Worm (Caenorhabditis elegans): ENCODE data around the gene ZK418.6.

Gene ZK418.6

ce11 chrIII:7090545-7090944, 11.9 kb upstream of the ZK418.6 start, which contains the start of gene ZK418.10:
ZK418.10 (minus strand) TSS chrIII:7090692.
- no peak for TF ChIP-seq unc-62 (GFP tag; optimal IDR thresholded peaks at IDR 0.05)

ce11 chrIII:7087691-7088323, 9.2 kb upstream of the ZK418.6 start, which contains the start of gene fubl-2:
fubl-2 (minus strand) TSS chrIII:7087741.
- no peak for TF ChIP-seq unc-62 (GFP tag; optimal IDR thresholded peaks at IDR 0.05)

ce11 chrIII:7087180-7087579, 8.5 kb upstream of the ZK418.6 start:
- TF ChIP-seq unc-62 (GFP tag; optimal IDR thresholded peaks at IDR 0.05) = no peak

- TF ChIP-seq unc-62 (GFP tag; optimal IDR thresholded peaks at IDR 0.05) = no peak
Observed at ce11 chrIII:7084908-7085307, 6.3 kb upstream of the ZK418.6 start, which contains the start of gene tofu-7. tofu-7 (minus strand) TSS chrIII:7085018.

ce11 chrIII:7083106-7083505, 4.5 kb upstream of the ZK418.6 start:
- TF ChIP-seq unc-62 (GFP tag; optimal IDR thresholded peaks at IDR 0.05) = no peak

- TF ChIP-seq unc-62 (GFP tag; optimal IDR thresholded peaks at IDR 0.05) = no peak
Observed at ce11 chrIII:7081488-7081887, 2.9 kb upstream of the ZK418.6 start.

- TF ChIP-seq unc-62 (GFP tag; optimal IDR thresholded peaks at IDR 0.05) = no peak
Observed at ce11 chrIII:7080689-7081088, 2.1 kb upstream of the ZK418.6 start, which contains the start of gene ZK418.7. ZK418.7 (minus strand) TSS chrIII:7080789.

- TF ChIP-seq unc-62 (GFP tag; optimal IDR thresholded peaks at IDR 0.05) = no peak
Observed at ce11 chrIII:7076386-7076785, 2.3 kb downstream of the ZK418.6 start, which contains the start of gene ZK418.13. ZK418.13 (minus strand) TSS chrIII:7076486.

- TF ChIP-seq unc-62 (GFP tag; optimal IDR thresholded peaks at IDR 0.05) = no peak
Observed at ce11 chrIII:7073801-7074386, 4.7 kb downstream of the ZK418.6 start, which contains the start of gene ZK418.5. ZK418.5 (minus strand) TSS chrIII:7073851.

ce11 chrIII:7072452-7072851, 6.2 kb downstream of the ZK418.6 start, which contains the start of gene lin-37:
lin-37 (minus strand) TSS chrIII:7072552.
- no peak for TF ChIP-seq unc-62 (GFP tag; optimal IDR thresholded peaks at IDR 0.05)

ce11 chrIII:7069981-7070380, 8.7 kb downstream of the ZK418.6 start, which contains the start of gene tmem-17:
tmem-17 (plus strand) TSS chrIII:7070281.
- TF ChIP-seq unc-62 (GFP tag; optimal IDR thresholded peaks at IDR 0.05) = no peak

- TF ChIP-seq unc-62 (GFP tag; optimal IDR thresholded peaks at IDR 0.05) = no peak
Observed at ce11 chrIII:7068520-7069113, 10.0 kb downstream of the ZK418.6 start, which contains the start of the genes ubc-18 and R01H2.8. ubc-18 (minus strand) TSS chrIII:7068570. R01H2.8 (plus strand) TSS chrIII:7069063.

ce11 chrIII:7067385-7067896, 11.2 kb downstream of the ZK418.6 start, which contains the start of gene ger-1:
ger-1 (minus strand) TSS chrIII:7067477.
- TF ChIP-seq unc-62 (GFP tag; optimal IDR thresholded peaks at IDR 0.05) = no peak

- TF ChIP-seq unc-62 (GFP tag; optimal IDR thresholded peaks at IDR 0.05) = no peak
Observed at ce11 chrIII:7064185-7064584, 14.5 kb downstream of the ZK418.6 start, which contains the start of gene R01H2.4. R01H2.4 (minus strand) TSS chrIII:7064285.

- TF ChIP-seq unc-62 (GFP tag; optimal IDR thresholded peaks at IDR 0.05) = no peak
Observed at ce11 chrIII:7063061-7063460, 15.6 kb downstream of the ZK418.6 start.

ce11 chrIII:7062580-7062979, 16.1 kb downstream of the ZK418.6 start, which contains the start of gene R01H2.1:
R01H2.1 (plus strand) TSS chrIII:7062880.
- TF ChIP-seq unc-62 (GFP tag; optimal IDR thresholded peaks at IDR 0.05) = no peak

Measured in whole organism, dauer.